Fruit fly (Drosophila melanogaster): Measurements from ENCODE around the gene MtnA.

MtnA gene

DNA sequence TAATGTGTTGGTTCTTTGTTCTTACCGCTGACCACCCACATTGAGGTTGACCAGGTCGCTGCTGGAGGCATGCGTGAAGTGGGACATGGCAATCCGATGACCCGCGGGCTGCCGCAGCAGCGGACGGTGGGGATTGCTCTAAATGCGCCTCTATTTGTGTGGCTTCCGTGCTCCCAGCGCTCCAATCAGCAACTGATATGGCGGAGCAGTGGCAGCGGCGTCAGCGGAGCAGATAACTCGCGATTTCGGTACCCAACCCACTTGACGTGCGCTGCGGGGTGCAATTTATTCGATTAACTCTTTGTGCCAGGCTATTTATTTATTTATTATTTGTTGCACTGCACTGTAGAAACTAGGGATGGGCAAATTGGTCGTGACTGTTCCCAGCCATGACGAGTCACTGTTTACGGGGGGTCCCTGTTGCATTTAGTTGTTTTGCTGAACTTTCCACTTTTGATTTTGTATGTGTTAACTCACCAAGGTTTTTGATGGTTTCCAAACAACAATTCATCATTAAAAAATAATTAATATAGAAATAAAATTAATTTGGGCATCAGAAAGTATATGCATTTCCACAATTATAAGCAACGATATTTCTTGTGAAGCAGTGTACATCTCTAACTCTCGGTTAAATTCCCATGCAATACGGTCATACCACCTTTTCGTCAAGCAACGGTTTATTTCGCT lies 16.6 kb upstream of the MtnA start, which contains the start of the genes CG9467 and CG8526 (continued):
- TF ChIP-seq chif (GFP tag; optimal IDR thresholded peaks at IDR 0.05) (peak in 1 of 2 experiments; percentile 20), Ada2b (GFP tag; IDR thresholded peaks at IDR 0.05) (0 out of 2 replicates have a peak, but pooled peaks have one; percentile 8), Kr (GFP tag; optimal IDR thresholded peaks at IDR 0.05) (no peak), CG31441 (GFP tag; IDR thresholded peaks at IDR 0.05) (peak; percentile 97), dmrt11E (tag; optimal IDR thresholded peaks at IDR 0.05) (peak; percentile 71), mam (GFP tag; optimal IDR thresholded peaks at IDR 0.05) (peak; percentile 59), CG15696 (tag; optimal IDR thresholded peaks at IDR 0.05) (peak; percentile 77), Max (GFP tag; optimal IDR thresholded peaks at IDR 0.05) (peak; percentile 74), CG11695 (GFP tag; IDR thresholded peaks at IDR 0.05) (peak; percentile 23; the same call in 1 of the 3 replicates), CG17385 (GFP tag; optimal IDR thresholded peaks at IDR 0.05) (no peak), CG3847 (GFP tag; IDR thresholded peaks at IDR 0.05) (peak; percentile 77), Sox102F (GFP tag; optimal IDR thresholded peaks at IDR 0.05) (no peak), insv (GFP tag; optimal IDR thresholded peaks at IDR 0.05) (peak in 1 of 2 experiments; percentile 37), CG10979 (tag; optimal IDR thresholded peaks at IDR 0.05) (peak; percentile 38), CkIIα-i1 (GFP tag; IDR thresholded peaks at IDR 0.05) (no peak), Lpt (GFP tag; optimal IDR thresholded peaks at IDR 0.05) (no peak), Dbx (GFP tag; IDR thresholded peaks at IDR 0.05) (peak; percentile 70; the same call in 2 of the 3 replicates), CG15514 (GFP tag; optimal IDR thresholded peaks at IDR 0.05) (peak; percentile 61), CG2202 (tag; optimal IDR thresholded peaks at IDR 0.05) (no peak), CG11723 (GFP tag; optimal IDR thresholded peaks at IDR 0.05) (no peak), jigr1 (GFP tag; IDR thresholded peaks at IDR 0.05) (peak; percentile 57; the same call in 2 of the 3 replicates), CG11456 (GFP tag; IDR thresholded peaks at IDR 0.05) (0 out of 3 replicates have a peak, but pooled peaks have one; percentile 39), Sox100B (GFP tag; optimal IDR thresholded peaks at IDR 0.05) (no peak), CG14710 (tag; optimal IDR thresholded peaks at IDR 0.05) (peak; percentile 90), CG3281 (GFP tag; optimal IDR thresholded peaks at IDR 0.05) (peak; percentile 59), wek (GFP tag; optimal IDR thresholded peaks at IDR 0.05) (no peak), CG11696 (GFP tag; IDR thresholded peaks at IDR 0.05) (no peak), BtbVII (GFP tag; optimal IDR thresholded peaks at IDR 0.05) (no peak), CG6854 (GFP tag; optimal IDR thresholded peaks at IDR 0.05) (no peak), Nf-YC (tag; optimal IDR thresholded peaks at IDR 0.05) (peak; percentile 75), CG18619 (GFP tag; optimal IDR thresholded peaks at IDR 0.05) (peak; percentile 56), HLHmδ (GFP tag; optimal IDR thresholded peaks at IDR 0.05) (no peak), Nf-YB (GFP tag; optimal IDR thresholded peaks at IDR 0.05) (no peak), bbx (GFP tag; IDR thresholded peaks at IDR 0.05; ENCODE audit: partially characterized antibody) (peak; percentile 32; the same call in 1 of the 2 replicates), CG13424 (tag; optimal IDR thresholded peaks at IDR 0.05) (peak; percentile 82), CG7839 (tag; optimal IDR thresholded peaks at IDR 0.05) (no peak), CG12769 (tag; optimal IDR thresholded peaks at IDR 0.05) (no peak), CG4404 (GFP tag; IDR thresholded peaks at IDR 0.05) (peak; percentile 68), H15 (GFP tag; IDR thresholded peaks at IDR 0.05) (peak; percentile 27; the same call in 1 of the 3 replicates), kni (GFP tag; optimal IDR thresholded peaks at IDR 0.05) (no peak), zen2 (GFP tag; IDR thresholded peaks at IDR 0.05; ENCODE audit: partially characterized antibody) (no peak; the same call in 2 of the 3 replicates), CG18599 (GFP tag; optimal IDR thresholded peaks at IDR 0.05) (no peak), hth (optimal IDR thresholded peaks at IDR 0.05) (no peak), fd3F (GFP tag; optimal IDR thresholded peaks at IDR 0.05) (peak; percentile 58), CG11560 (tag; IDR thresholded peaks at IDR 0.05) (0 out of 3 replicates have a peak, but pooled peaks have one; percentile 43), Meics (GFP tag; optimal IDR thresholded peaks at IDR 0.05) (peak; percentile 55), gsb (GFP tag; IDR thresholded peaks at IDR 0.05) (no peak), Fer3 (tag; optimal IDR thresholded peaks at IDR 0.05) (peak; percentile 53), danr (GFP tag; IDR thresholded peaks at IDR 0.05) (no peak)
